Worm (Caenorhabditis elegans) whole organism, late embryonic: ENCODE measurements around the gene egl-38.

Experiments
- F13H6.1 ChIP-seq: sonication (generic microtip); optimal IDR thresholded peaks from 2 replicates; lab custom pipeline; 2016; ENCODE audit warnings: missing genetic modification characterization, missing compliant biosample characterization
- K02D7.2 ChIP-seq: sonication (generic microtip); optimal IDR thresholded peaks from 2 replicates; lab custom pipeline; 2017; ENCODE audit warnings: mild to moderate bottlenecking, missing genetic modification characterization, missing compliant biosample characterization
- K09A11.1 ChIP-seq: sonication (generic microtip); optimal IDR thresholded peaks from 2 replicates; lab custom pipeline; 2017; ENCODE audit warnings: antibody characterized with exemption, mild to moderate bottlenecking, missing genetic modification characterization, missing compliant biosample characterization; ENCODE audit not compliant: insufficient read depth
- Y22D7AL.16 ChIP-seq: sonication (generic microtip); optimal IDR thresholded peaks from 2 replicates; lab custom pipeline; 2016; ENCODE audit warnings: missing genetic modification characterization, missing compliant biosample characterization
- ahr-1 ChIP-seq: sonication (generic microtip); optimal IDR thresholded peaks from 2 replicates; lab custom pipeline; 2016; ENCODE audit warnings: missing genetic modification characterization, missing compliant biosample characterization
- ama-1 ChIP-seq: fragments of 150-350 bp; optimal IDR thresholded peaks from 2 replicates; lab custom pipeline; 2014
- ceh-14 ChIP-seq: sonication (generic microtip); optimal IDR thresholded peaks from 2 replicates; lab custom pipeline; 2016; ENCODE audit warnings: missing genotype, missing genetic modification characterization, missing compliant biosample characterization
- ceh-19 ChIP-seq: fragments of 200-800 bp; sonication (Bioruptor generic); optimal IDR thresholded peaks from 2 replicates; lab custom pipeline; 2018; ENCODE audit warnings: mild to moderate bottlenecking, missing genetic modification characterization, missing compliant biosample characterization
- ceh-2 ChIP-seq: sonication (generic microtip); optimal IDR thresholded peaks from 2 replicates; lab custom pipeline; 2016; ENCODE audit warnings: missing genotype, missing genetic modification characterization, missing compliant biosample characterization
- ceh-22 ChIP-seq: sonication (generic microtip); optimal IDR thresholded peaks from 2 replicates; lab custom pipeline; 2017; ENCODE audit warnings: missing biosample characterization, missing genetic modification characterization
- ceh-24 ChIP-seq: sonication (generic microtip); optimal IDR thresholded peaks from 2 replicates; lab custom pipeline; 2016; ENCODE audit warnings: mild to moderate bottlenecking, missing genetic modification characterization, missing compliant biosample characterization
- ceh-30 ChIP-seq: fragments of 150-350 bp; optimal IDR thresholded peaks from 2 replicates; lab custom pipeline; 2014; ENCODE audit warnings: missing biosample characterization, missing genetic modification characterization
- ceh-31 ChIP-seq: sonication (generic microtip); optimal IDR thresholded peaks from 2 replicates; lab custom pipeline; 2016; ENCODE audit warnings: missing genetic modification characterization, missing compliant biosample characterization
- ceh-34 ChIP-seq: sonication (generic microtip); optimal IDR thresholded peaks from 2 replicates; lab custom pipeline; 2016; ENCODE audit warnings: mild to moderate bottlenecking, missing genetic modification characterization, missing compliant biosample characterization
- ceh-45 ChIP-seq: fragments of 200-800 bp; sonication (Bioruptor generic); IDR thresholded peaks from 2 replicates; pipeline ENCODE4 v1.3.6; 2022; ENCODE audit warnings: missing genetic modification reagents, missing genetic modification characterization, missing compliant biosample characterization
- ceh-48 ChIP-seq: sonication (generic microtip); optimal IDR thresholded peaks from 2 replicates; lab custom pipeline; 2016; ENCODE audit warnings: missing genetic modification characterization, inconsistent platforms, missing compliant biosample characterization
- che-1 ChIP-seq: sonication (generic microtip); optimal IDR thresholded peaks from 2 replicates; lab custom pipeline; 2016; ENCODE audit warnings: mild to moderate bottlenecking, missing genetic modification characterization, missing compliant biosample characterization
- elt-2 ChIP-seq: sonication (generic microtip); optimal IDR thresholded peaks from 2 replicates; lab custom pipeline; 2016; ENCODE audit warnings: missing genetic modification reagents, missing genetic modification characterization, missing compliant biosample characterization
- elt-4 ChIP-seq: sonication (generic microtip); optimal IDR thresholded peaks from 2 replicates; lab custom pipeline; 2016; ENCODE audit warnings: missing genetic modification characterization, missing compliant biosample characterization
- ets-4 ChIP-seq: sonication (generic microtip); optimal IDR thresholded peaks from 2 replicates; lab custom pipeline; 2016; ENCODE audit warnings: missing genetic modification characterization, missing compliant biosample characterization
- eyg-1 ChIP-seq: sonication (generic microtip); optimal IDR thresholded peaks from 2 replicates; lab custom pipeline; 2016; ENCODE audit warnings: missing genotype, missing genetic modification characterization, missing compliant biosample characterization
- fkh-10 ChIP-seq: fragments of 150-350 bp; optimal IDR thresholded peaks from 2 replicates; lab custom pipeline; 2014; ENCODE audit warnings: missing biosample characterization, missing genetic modification reagents, missing genetic modification characterization
- gmeb-2 ChIP-seq: sonication (generic microtip); optimal IDR thresholded peaks from 2 replicates; lab custom pipeline; 2016; ENCODE audit warnings: missing genetic modification characterization, inconsistent platforms, missing compliant biosample characterization
- hlh-13 ChIP-seq: fragments of 200-800 bp; sonication (Bioruptor generic); optimal IDR thresholded peaks from 2 replicates; lab custom pipeline; 2018; ENCODE audit warnings: mild to moderate bottlenecking, missing genetic modification characterization, missing compliant biosample characterization
- hlh-15 ChIP-seq: sonication (generic microtip); optimal IDR thresholded peaks from 2 replicates; lab custom pipeline; 2016; ENCODE audit warnings: missing genetic modification characterization, missing compliant biosample characterization
- hlh-6 ChIP-seq: sonication (generic microtip); optimal IDR thresholded peaks from 2 replicates; lab custom pipeline; 2016; ENCODE audit warnings: missing genotype, missing genetic modification characterization, missing compliant biosample characterization
- madf-2 ChIP-seq: sonication (generic microtip); optimal IDR thresholded peaks from 2 replicates; lab custom pipeline; 2017; ENCODE audit warnings: missing genetic modification characterization, missing compliant biosample characterization
- mec-3 ChIP-seq: sonication (generic microtip); optimal IDR thresholded peaks from 2 replicates; lab custom pipeline; 2016; ENCODE audit warnings: borderline replicate concordance, missing genetic modification characterization, missing compliant biosample characterization
- nfya-1 ChIP-seq: sonication (generic microtip); optimal IDR thresholded peaks from 2 replicates; lab custom pipeline; 2017; ENCODE audit warnings: missing genetic modification characterization, mild to moderate bottlenecking, missing compliant biosample characterization, antibody characterized with exemption, moderate library complexity
- nhr-232 ChIP-seq: sonication (generic microtip); optimal IDR thresholded peaks from 2 replicates; lab custom pipeline; 2016; ENCODE audit warnings: missing genetic modification characterization, missing compliant biosample characterization
- npax-4 ChIP-seq: sonication (generic microtip); optimal IDR thresholded peaks from 2 replicates; lab custom pipeline; 2016; ENCODE audit warnings: missing genetic modification characterization, missing compliant biosample characterization
- pag-3 ChIP-seq: sonication (generic microtip); optimal IDR thresholded peaks from 2 replicates; lab custom pipeline; 2016; ENCODE audit warnings: missing compliant biosample characterization, missing genetic modification characterization, borderline replicate concordance
- pha-2 ChIP-seq: sonication (generic microtip); optimal IDR thresholded peaks from 2 replicates; lab custom pipeline; 2017; ENCODE audit warnings: mild to moderate bottlenecking, missing genetic modification characterization, missing compliant biosample characterization
- pha-4 ChIP-seq: fragments of 150-350 bp; optimal IDR thresholded peaks from 2 replicates; lab custom pipeline; 2018; ENCODE audit warnings: missing biosample characterization, missing genetic modification reagents, missing genetic modification characterization
- pros-1 ChIP-seq: fragments of 150-350 bp; optimal IDR thresholded peaks from 2 replicates; lab custom pipeline; 2014; ENCODE audit warnings: missing biosample characterization, missing genetic modification reagents, missing genetic modification characterization
- rnt-1 ChIP-seq: sonication (generic microtip); optimal IDR thresholded peaks from 2 replicates; lab custom pipeline; 2016; ENCODE audit warnings: missing genetic modification characterization, missing compliant biosample characterization
- sox-2 ChIP-seq: fragments of 200-800 bp; sonication (Bioruptor generic); IDR thresholded peaks from 2 replicates; pipeline ENCODE4 v1.3.6; 2022; ENCODE audit warnings: missing genetic modification reagents, missing genetic modification characterization, missing compliant biosample characterization
- sox-4 ChIP-seq: sonication (generic microtip); optimal IDR thresholded peaks from 2 replicates; lab custom pipeline; 2017; ENCODE audit warnings: mild to moderate bottlenecking, missing genetic modification characterization, inconsistent platforms, missing compliant biosample characterization
- syd-9 ChIP-seq: sonication (generic microtip); optimal IDR thresholded peaks from 2 replicates; lab custom pipeline; 2016; ENCODE audit warnings: mild to moderate bottlenecking, missing genetic modification characterization, moderate library complexity, missing compliant biosample characterization
- tbx-2 ChIP-seq: sonication (generic microtip); optimal IDR thresholded peaks from 2 replicates; lab custom pipeline; 2016; ENCODE audit warnings: missing genetic modification characterization, missing compliant biosample characterization
- tbx-7 ChIP-seq: sonication (generic microtip); optimal IDR thresholded peaks from 2 replicates; lab custom pipeline; 2016; ENCODE audit warnings: missing genotype, missing genetic modification characterization, missing compliant biosample characterization
- ttx-3 ChIP-seq: sonication (generic microtip); optimal IDR thresholded peaks from 2 replicates; lab custom pipeline; 2016; ENCODE audit warnings: missing genetic modification reagents, missing genetic modification characterization, missing compliant biosample characterization
- unc-3 ChIP-seq, 2 experiments: fragments of 200-800 bp in 1 of 2; sonication (Bioruptor generic) in 1 of 2; sonication (generic microtip) in 1 of 2; conservative IDR thresholded peaks in 1 of 2; optimal IDR thresholded peaks in 1 of 2; 2 replicates each; pipeline versions ENCODE4 v1.3.6 to Lab custom; 2016 to 2022; ENCODE audit warnings: missing compliant biosample characterization in 2 of 2, missing genetic modification characterization in 2 of 2, missing genetic modification reagents in 1 of 2
- unc-42 ChIP-seq: sonication (generic microtip); optimal IDR thresholded peaks from 2 replicates; lab custom pipeline; 2016; ENCODE audit warnings: missing genotype, missing genetic modification characterization, missing compliant biosample characterization
- unc-55 ChIP-seq: sonication (generic microtip); optimal IDR thresholded peaks from 2 replicates; lab custom pipeline; 2017; ENCODE audit warnings: missing biosample characterization, missing genetic modification reagents, missing genetic modification characterization
- unc-86 ChIP-seq: sonication (generic microtip); optimal IDR thresholded peaks from 2 replicates; lab custom pipeline; 2016; ENCODE audit warnings: missing genetic modification characterization, missing compliant biosample characterization
- zip-5 ChIP-seq: sonication (generic microtip); optimal IDR thresholded peaks from 2 replicates; lab custom pipeline; 2016; ENCODE audit warnings: missing genetic modification characterization, missing compliant biosample characterization
- ztf-16 ChIP-seq: sonication (generic microtip); optimal IDR thresholded peaks from 2 replicates; lab custom pipeline; 2017; ENCODE audit warnings: missing genetic modification characterization, missing compliant biosample characterization

The egl-38 gene

ce11 chrIV:10128906-10129386 lies 18.6 kb upstream of the egl-38 start, which contains the start of the genes gtbp-1 and K08F4.3 (continued):
- TF ChIP-seq ceh-34 (no peak), tbx-2 (peak; percentile 15), ceh-22 (tag; lab: Kevin White, UChicago) (no peak), fkh-10 (no peak), elt-4 (tag; lab: Kevin White, UChicago) (no peak), unc-86 (no peak), ets-4 (tag; lab: Kevin White, UChicago) (no peak), mec-3 (no peak), gmeb-2 (tag; lab: Kevin White, UChicago) (no peak), Y22D7AL.16 (tag; lab: Kevin White, UChicago) (no peak), unc-55 (no peak), nhr-232 (tag; lab: Kevin White, UChicago) (no peak), nfya-1 (tag; lab: Kevin White, UChicago) (peak; percentile 57), unc-42 (tag; lab: Kevin White, UChicago) (no peak)

ce11 chrIV:10128446-10128845 lies 18.1 kb upstream of the egl-38 start:
- TF ChIP-seq che-1 (tag; lab: Kevin White, UChicago) = no peak
- no peak for TF ChIP-seq ceh-24 (tag; lab: Kevin White, UChicago)
- no peak for TF ChIP-seq unc-3 (GFP tag; conservative IDR thresholded peaks at IDR 0.05; lab: Robert Waterston, UW)
- TF ChIP-seq unc-3 (tag; optimal IDR thresholded peaks at IDR 0.05; lab: Kevin White, UChicago) = no peak
- TF ChIP-seq K09A11.1 (tag; lab: Kevin White, UChicago) = no peak
- TF ChIP-seq ama-1 (lab: Kevin White, UChicago) = no peak
- TF ChIP-seq ceh-45 (GFP tag; lab: Robert Waterston, UW) = no peak
- TF ChIP-seq ceh-34 = no peak

ce11 chrIV:10126544-10126943 lies 16.2 kb upstream of the egl-38 start, which contains the start of gene ctf-18:
Gene ctf-18 (minus strand): TSS chrIV:10126644.
- TF ChIP-seq K09A11.1 (tag; lab: Kevin White, UChicago) (no peak), rnt-1 (tag; lab: Kevin White, UChicago) (no peak), sox-4 (tag; lab: Kevin White, UChicago) (no peak), zip-5 (tag; lab: Kevin White, UChicago) (no peak), F13H6.1 (no peak), hlh-15 (tag; lab: Kevin White, UChicago) (no peak), ceh-14 (tag; lab: Kevin White, UChicago) (no peak), ahr-1 (tag; lab: Kevin White, UChicago) (no peak), ceh-31 (no peak), hlh-6 (tag; lab: Kevin White, UChicago) (no peak), elt-2 (tag; lab: Kevin White, UChicago) (no peak), tbx-7 (tag; lab: Kevin White, UChicago) (no peak), ceh-30 (tag; lab: Kevin White, UChicago) (no peak), pha-4 (tag; lab: Kevin White, UChicago) (no peak), pros-1 (tag; lab: Kevin White, UChicago) (no peak), ttx-3 (no peak)

ce11 chrIV:10122205-10122604 lies 11.9 kb upstream of the egl-38 start, which contains the start of gene irld-21:
Gene irld-21 (minus strand): TSS chrIV:10122305.
- no peak for TF ChIP-seq sox-4 (tag; lab: Kevin White, UChicago)
- TF ChIP-seq ztf-16 (tag; lab: Kevin White, UChicago) = no peak
- TF ChIP-seq ceh-19 (GFP tag; lab: Kevin White, UChicago) = no peak
- no peak for TF ChIP-seq K02D7.2 (tag; lab: Kevin White, UChicago)
- TF ChIP-seq hlh-13 (GFP tag; lab: Kevin White, UChicago) = no peak
- TF ChIP-seq ceh-2 (tag; lab: Kevin White, UChicago) = no peak
- TF ChIP-seq npax-4 (tag; lab: Kevin White, UChicago) = no peak
- no peak for TF ChIP-seq ceh-34
- no peak for TF ChIP-seq pha-2 (tag; lab: Kevin White, UChicago)
- no peak for TF ChIP-seq madf-2
- TF ChIP-seq ceh-48 = no peak
- no peak for TF ChIP-seq syd-9
- no peak for TF ChIP-seq fkh-10
- no peak for TF ChIP-seq unc-3 (GFP tag; conservative IDR thresholded peaks at IDR 0.05; lab: Robert Waterston, UW)
- no peak for TF ChIP-seq unc-3 (tag; optimal IDR thresholded peaks at IDR 0.05; lab: Kevin White, UChicago)
- TF ChIP-seq pag-3 (tag; lab: Kevin White, UChicago) = no peak
- no peak for TF ChIP-seq elt-2 (tag; lab: Kevin White, UChicago)
- no peak for TF ChIP-seq eyg-1
- TF ChIP-seq sox-2 = no peak
- no peak for TF ChIP-seq hlh-6 (tag; lab: Kevin White, UChicago)
- TF ChIP-seq, all 69 proteins: peak for 0
